Fruit fly (Drosophila melanogaster) whole organism, prepupa: ENCODE results near the gene CG17717.
A peak's percentile ranks its signal among the peaks of the same experiment; 100 is the strongest.

Experiments
- Blimp-1 ChIP-seq: fragments of 200-800 bp; sonication (Bioruptor generic); optimal IDR thresholded peaks from 3 replicates; lab custom pipeline; 2017; ENCODE audit warnings: missing biosample characterization, missing genetic modification characterization, mild to moderate bottlenecking, moderate library complexity, missing genetic modification reagents
- CG10631 ChIP-seq: fragments of 200-800 bp; sonication (Bioruptor generic); optimal IDR thresholded peaks from 2 replicates; lab custom pipeline; 2016; ENCODE audit warnings: missing biosample characterization, missing genetic modification characterization
- CG11294 ChIP-seq: fragments of 200-800 bp; sonication (Bioruptor generic); IDR thresholded peaks from 2 replicates; pipeline ENCODE4 v1.3.6; 2022; ENCODE audit warnings: missing biosample characterization, missing genetic modification characterization
- CG11762 ChIP-seq: fragments of 200-800 bp; sonication (Bioruptor generic); optimal IDR thresholded peaks from 3 replicates; lab custom pipeline; 2016; ENCODE audit warnings: missing biosample characterization, missing genetic modification characterization; ENCODE audit not compliant: insufficient read depth
- CG11902 ChIP-seq: fragments of 200-800 bp; sonication (Bioruptor generic); optimal IDR thresholded peaks from 3 replicates; lab custom pipeline; 2016; ENCODE audit warnings: missing biosample characterization, missing genetic modification characterization
- CG15336 ChIP-seq: fragments of 200-800 bp; sonication (Bioruptor generic); IDR thresholded peaks from 2 replicates; pipeline ENCODE4 v1.3.6; 2022; ENCODE audit warnings: missing biosample characterization, missing genetic modification characterization
- CG1621 ChIP-seq: fragments of 200-800 bp; sonication (Bioruptor generic); optimal IDR thresholded peaks from 3 replicates; lab custom pipeline; 2018; ENCODE audit warnings: missing biosample characterization, mild to moderate bottlenecking, missing genetic modification characterization
- CG16779 ChIP-seq: fragments of 200-800 bp; sonication (Bioruptor generic); optimal IDR thresholded peaks from 3 replicates; lab custom pipeline; 2017; ENCODE audit warnings: missing biosample characterization, mild to moderate bottlenecking, missing genetic modification characterization
- CG3032 ChIP-seq: fragments of 200-800 bp; optimal IDR thresholded peaks from 2 replicates; lab custom pipeline; 2019; ENCODE audit warnings: missing biosample characterization, mild to moderate bottlenecking, missing genetic modification characterization, moderate library complexity
- CG31627 ChIP-seq: fragments of 200-800 bp; sonication (Bioruptor generic); optimal IDR thresholded peaks from 3 replicates; lab custom pipeline; 2016; ENCODE audit warnings: missing biosample characterization, missing genetic modification characterization
- CG32006 ChIP-seq: fragments of 200-800 bp; sonication (Bioruptor generic); optimal IDR thresholded peaks from 3 replicates; lab custom pipeline; 2017; ENCODE audit warnings: missing biosample characterization, mild to moderate bottlenecking, missing genetic modification characterization
- CG34406 ChIP-seq: fragments of 200-800 bp; sonication (Bioruptor generic); optimal IDR thresholded peaks from 3 replicates; lab custom pipeline; 2016; ENCODE audit warnings: missing biosample characterization, missing genetic modification characterization
- CG3919 ChIP-seq: fragments of 200-800 bp; sonication (Bioruptor generic); optimal IDR thresholded peaks from 3 replicates; lab custom pipeline; 2016; ENCODE audit warnings: missing biosample characterization, missing genetic modification characterization
- CG4318 ChIP-seq: fragments of 200-800 bp; sonication (Bioruptor generic); optimal IDR thresholded peaks from 3 replicates; lab custom pipeline; 2017; ENCODE audit warnings: missing biosample characterization, mild to moderate bottlenecking, missing genetic modification characterization
- CG6276 ChIP-seq: fragments of 200-800 bp; sonication (Bioruptor generic); optimal IDR thresholded peaks from 2 replicates; lab custom pipeline; 2017; ENCODE audit warnings: missing biosample characterization, mild to moderate bottlenecking, missing genetic modification characterization
- CG6808 ChIP-seq: fragments of 200-800 bp; sonication (Bioruptor generic); optimal IDR thresholded peaks from 3 replicates; lab custom pipeline; 2017; ENCODE audit warnings: missing biosample characterization, missing genetic modification characterization, mild to moderate bottlenecking, moderate library complexity, missing genetic modification reagents
- CG6854 ChIP-seq: fragments of 200-800 bp; sonication (Bioruptor generic); optimal IDR thresholded peaks from 2 replicates; lab custom pipeline; 2017; ENCODE audit warnings: missing biosample characterization, mild to moderate bottlenecking, missing genetic modification characterization
- CG7368 ChIP-seq: fragments of 200-800 bp; sonication (Bioruptor generic); optimal IDR thresholded peaks from 3 replicates; lab custom pipeline; 2016; ENCODE audit warnings: missing biosample characterization, missing genetic modification characterization
- CG8119 ChIP-seq: fragments of 200-800 bp; sonication (Bioruptor generic); IDR thresholded peaks from 3 replicates; pipeline ENCODE4 v1.3.6; 2022; ENCODE audit warnings: missing biosample characterization, missing genetic modification characterization
- CG8319 ChIP-seq: fragments of 200-800 bp; sonication (Bioruptor generic); optimal IDR thresholded peaks from 3 replicates; lab custom pipeline; 2016; ENCODE audit warnings: missing biosample characterization, missing genetic modification characterization
- CG8632 ChIP-seq: fragments of 200-800 bp; sonication (Bioruptor generic); optimal IDR thresholded peaks from 3 replicates; lab custom pipeline; 2016; ENCODE audit warnings: missing biosample characterization, missing genetic modification characterization
- CG9139 ChIP-seq: fragments of 200-800 bp; sonication (Bioruptor generic); optimal IDR thresholded peaks from 3 replicates; lab custom pipeline; 2017; ENCODE audit warnings: missing biosample characterization, mild to moderate bottlenecking, missing genetic modification characterization
- Eip75B ChIP-seq: fragments of 200-800 bp; sonication (Bioruptor generic); optimal IDR thresholded peaks from 3 replicates; lab custom pipeline; 2016; ENCODE audit warnings: missing biosample characterization, missing genetic modification characterization
- Eip78C ChIP-seq: fragments of 200-800 bp; sonication (Bioruptor generic); peaks from one replicate; lab custom pipeline; 2016; ENCODE audit warnings: missing biosample characterization, missing genetic modification characterization
- Eip93F ChIP-seq: fragments of 200-800 bp; sonication (Bioruptor generic); optimal IDR thresholded peaks from 2 replicates; lab custom pipeline; 2016; ENCODE audit warnings: missing biosample characterization, mild to moderate bottlenecking, missing genetic modification characterization
- Ets21C ChIP-seq: fragments of 200-800 bp; sonication (Bioruptor generic); optimal IDR thresholded peaks from 3 replicates; lab custom pipeline; 2016; ENCODE audit warnings: missing biosample characterization, missing genetic modification characterization
- Ets96B ChIP-seq: fragments of 200-800 bp; optimal IDR thresholded peaks from 2 replicates; lab custom pipeline; 2019; ENCODE audit warnings: missing biosample characterization, mild to moderate bottlenecking, missing genetic modification characterization, moderate library complexity
- Gug ChIP-seq: fragments of 200-800 bp; sonication (Bioruptor generic); IDR thresholded peaks from 2 replicates; pipeline ENCODE4 v1.3.6; 2022; ENCODE audit warnings: missing biosample characterization, missing genetic modification characterization
- Hr38 ChIP-seq: sonication (Bioruptor generic); optimal IDR thresholded peaks from 2 replicates; lab custom pipeline; 2016; ENCODE audit warnings: missing biosample characterization, missing genetic modification characterization
- Hr4 ChIP-seq: fragments of 200-800 bp; sonication (Bioruptor generic); optimal IDR thresholded peaks from 3 replicates; lab custom pipeline; 2016; ENCODE audit warnings: missing biosample characterization, missing genetic modification characterization
- Lpt ChIP-seq: fragments of 200-800 bp; sonication (Bioruptor generic); optimal IDR thresholded peaks from 3 replicates; lab custom pipeline; 2016; ENCODE audit warnings: missing biosample characterization, missing genetic modification characterization
- Met ChIP-seq: fragments of 200-800 bp; sonication (Bioruptor generic); optimal IDR thresholded peaks from 3 replicates; lab custom pipeline; 2016; ENCODE audit warnings: missing biosample characterization, missing genetic modification characterization
- OdsH ChIP-seq: fragments of 200-800 bp; sonication (Bioruptor generic); optimal IDR thresholded peaks from 3 replicates; lab custom pipeline; 2016; ENCODE audit warnings: missing biosample characterization, missing genetic modification characterization
- Smox ChIP-seq: fragments of 200-800 bp; sonication (Bioruptor generic); optimal IDR thresholded peaks from 3 replicates; lab custom pipeline; 2016; ENCODE audit warnings: missing biosample characterization, missing genetic modification characterization
- Sox102F ChIP-seq: fragments of 200-800 bp; sonication (Bioruptor generic); optimal IDR thresholded peaks from 2 replicates; lab custom pipeline; 2016; ENCODE audit warnings: missing biosample characterization, mild to moderate bottlenecking, missing genetic modification characterization
- Sox14 ChIP-seq: fragments of 200-800 bp; sonication (Bioruptor generic); optimal IDR thresholded peaks from 3 replicates; lab custom pipeline; 2016; ENCODE audit warnings: missing biosample characterization, missing genetic modification characterization
- Sox15 ChIP-seq: fragments of 200-800 bp; sonication (Bioruptor generic); optimal IDR thresholded peaks from 3 replicates; lab custom pipeline; 2016; ENCODE audit warnings: missing biosample characterization, missing genetic modification characterization
- achi ChIP-seq: fragments of 200-800 bp; sonication (Bioruptor generic); optimal IDR thresholded peaks from 3 replicates; lab custom pipeline; 2016; ENCODE audit warnings: missing biosample characterization, missing genetic modification characterization
- acj6 ChIP-seq: fragments of 200-800 bp; sonication (Bioruptor generic); optimal IDR thresholded peaks from 3 replicates; lab custom pipeline; 2016; ENCODE audit warnings: missing biosample characterization, missing genetic modification characterization
- dac ChIP-seq: fragments of 200-800 bp; sonication (Bioruptor generic); optimal IDR thresholded peaks from 2 replicates; lab custom pipeline; 2017; ENCODE audit warnings: missing biosample characterization, mild to moderate bottlenecking, missing genetic modification characterization
- dsx ChIP-seq: fragments of 200-800 bp; optimal IDR thresholded peaks from 3 replicates; lab custom pipeline; 2019; ENCODE audit warnings: missing biosample characterization, mild to moderate bottlenecking, missing genetic modification characterization, moderate library complexity; ENCODE audit not compliant: poor library complexity, severe bottlenecking
- eg ChIP-seq: fragments of 200-800 bp; sonication (Bioruptor generic); IDR thresholded peaks from 3 replicates; pipeline ENCODE4 v1.3.6; 2022; ENCODE audit warnings: missing biosample characterization, missing genetic modification characterization
- esn ChIP-seq: fragments of 200-800 bp; sonication (Bioruptor generic); optimal IDR thresholded peaks from 2 replicates; lab custom pipeline; 2016; ENCODE audit warnings: missing biosample characterization, mild to moderate bottlenecking, missing genetic modification characterization, moderate library complexity
- fd59A ChIP-seq: fragments of 200-800 bp; sonication (Bioruptor generic); optimal IDR thresholded peaks from 2 replicates; lab custom pipeline; 2017; ENCODE audit warnings: missing biosample characterization, mild to moderate bottlenecking, missing genetic modification characterization, missing genetic modification reagents
- fd85E ChIP-seq: fragments of 200-800 bp; sonication (Bioruptor generic); optimal IDR thresholded peaks from 3 replicates; lab custom pipeline; 2016; ENCODE audit warnings: missing biosample characterization, missing genetic modification characterization
- fkh ChIP-seq: fragments of 200-800 bp; sonication (Bioruptor generic); optimal IDR thresholded peaks from 3 replicates; lab custom pipeline; 2017; ENCODE audit warnings: missing biosample characterization, mild to moderate bottlenecking, missing genetic modification characterization, moderate library complexity
- lz ChIP-seq: fragments of 200-800 bp; sonication (Bioruptor generic); optimal IDR thresholded peaks from 3 replicates; lab custom pipeline; 2016; ENCODE audit warnings: missing biosample characterization, missing genetic modification characterization
- salr ChIP-seq, 2 experiments: fragments of 200-800 bp; sonication (Bioruptor generic); optimal IDR thresholded peaks; 3 replicates each; lab custom pipeline; 2016 to 2018; ENCODE audit warnings: missing biosample characterization in 2 of 2, missing genetic modification characterization in 2 of 2, mild to moderate bottlenecking in 1 of 2
- ss ChIP-seq, 2 experiments: fragments of 200-800 bp; sonication (Bioruptor generic); optimal IDR thresholded peaks; 2 replicates in 1 of 2; 3 replicates in 1 of 2; lab custom pipeline; 2017 to 2018; ENCODE audit warnings: mild to moderate bottlenecking in 2 of 2, missing biosample characterization in 2 of 2, missing genetic modification characterization in 2 of 2, moderate library complexity in 1 of 2
- svp ChIP-seq: fragments of 200-800 bp; sonication (Bioruptor generic); peaks from one replicate; lab custom pipeline; 2016; ENCODE audit warnings: missing biosample characterization, missing genetic modification characterization
- topi ChIP-seq: fragments of 200-800 bp; sonication (Bioruptor generic); optimal IDR thresholded peaks from 3 replicates; lab custom pipeline; 2016; ENCODE audit warnings: missing biosample characterization, missing genetic modification characterization
- vri ChIP-seq: fragments of 200-800 bp; sonication (Bioruptor generic); optimal IDR thresholded peaks from 3 replicates; lab custom pipeline; 2016; ENCODE audit warnings: missing biosample characterization, mild to moderate bottlenecking, missing genetic modification characterization

Gene CG17717

dm6 chrX:6621566-6622006 is 32.5 kb downstream of the CG17717 start:
- TF ChIP-seq OdsH (GFP tag; lab: Kevin White, UChicago) (peak; percentile 47), CG11902 (no peak), Hr38 (no peak), CG31627 (GFP tag; lab: Kevin White, UChicago) (no peak), CG6854 (no peak), Blimp-1 (no peak), Lpt (GFP tag; lab: Kevin White, UChicago) (peak; percentile 38), CG4318 (GFP tag; lab: Kevin White, UChicago) (peak; percentile 21), CG16779 (tag; lab: Kevin White, UChicago) (peak; percentile 15), dac (GFP tag; lab: Kevin White, UChicago) (no peak), lz (no peak), CG8319 (GFP tag; lab: Kevin White, UChicago) (no peak), CG6276 (peak; percentile 15), Ets96B (tag; lab: Kevin White, UChicago) (peak; percentile 74), dsx (GFP tag; lab: Kevin White, UChicago) (peak; percentile 76), CG15336 (GFP tag; lab: Robert Waterston, UW) (peak; percentile 60), CG9139 (peak; percentile 54), achi (peak; percentile 57), Sox102F (GFP tag; lab: Kevin White, UChicago) (no peak), Hr4 (GFP tag; lab: Kevin White, UChicago) (peak; percentile 26), Eip75B (peak; percentile 74), fd59A (GFP tag; lab: Kevin White, UChicago) (peak; percentile 65), CG6808 (peak; percentile 77), CG3919 (peak; percentile 65), Ets21C (GFP tag; lab: Kevin White, UChicago) (no peak), eg (GFP tag; lab: Robert Waterston, UW) (peak; percentile 69), CG11294 (peak; percentile 32; the same call in 1 of the 2 replicates), Eip93F (GFP tag; lab: Kevin White, UChicago) (no peak), fkh (no peak), topi (peak; percentile 22), CG8119 (peak; percentile 64; the same call in 2 of the 3 replicates), CG1621 (peak; percentile 59), Smox (GFP tag; lab: Kevin White, UChicago) (no peak), CG34406 (GFP tag; lab: Kevin White, UChicago) (no peak), ss (GFP tag; optimal IDR thresholded peaks at IDR 0.05; lab: Kevin White, UChicago) (peak; percentile 73 to 86), CG32006 (peak; percentile 62), Sox14 (GFP tag; lab: Kevin White, UChicago) (peak; percentile 38), Met (no peak), CG11762 (peak; percentile 29), CG8632 (GFP tag; lab: Kevin White, UChicago) (peak; percentile 16), fd85E (no peak), Eip78C (peak; percentile 86), esn (GFP tag; lab: Kevin White, UChicago) (no peak), CG3032 (tag; lab: Kevin White, UChicago) (peak; percentile 77), CG7368 (GFP tag; lab: Kevin White, UChicago) (peak; percentile 38), acj6 (peak; percentile 40), Gug (GFP tag; lab: Robert Waterston, UW) (peak; percentile 76), vri (GFP tag; lab: Kevin White, UChicago) (no peak), CG10631 (GFP tag; lab: Kevin White, UChicago) (peak; percentile 72), svp (GFP tag; lab: Kevin White, UChicago) (no peak), salr (GFP tag; optimal IDR thresholded peaks at IDR 0.05; lab: Kevin White, UChicago) (peak; percentile 51 to 62), Sox15 (GFP tag; lab: Kevin White, UChicago) (no peak)
